Worm (Caenorhabditis elegans) whole organism, L4 larva: ENCODE results near the gene chil-23.
"Not testable (repeated sequence)": the region's sequence is repeated elsewhere in the genome, so short reads cannot be mapped to it uniquely, and the experiment has no call there.

Experiments used
- F44E2.7 ChIP-seq: fragments of 200-800 bp; sonication (Bioruptor generic); IDR thresholded peaks from 2 replicates; pipeline ENCODE4 v2.1.2; 2022; ENCODE audit warnings: missing genetic modification characterization, missing compliant biosample characterization
- F49E8.2 ChIP-seq: sonication (generic microtip); optimal IDR thresholded peaks from 2 replicates; lab custom pipeline; 2016; ENCODE audit warnings: missing compliant biosample characterization, mild to moderate bottlenecking, missing genetic modification characterization, borderline replicate concordance
- T20F7.1 ChIP-seq: fragments of 200-800 bp; sonication (Bioruptor generic); optimal IDR thresholded peaks from 2 replicates; lab custom pipeline; 2018; ENCODE audit warnings: mild to moderate bottlenecking, missing genetic modification characterization, missing compliant biosample characterization
- T26A8.4 ChIP-seq: fragments of 200-800 bp; sonication (Bioruptor generic); IDR thresholded peaks from 2 replicates; pipeline ENCODE4 v1.3.6; 2022; ENCODE audit warnings: missing genetic modification characterization, missing compliant biosample characterization
- ZK337.2 ChIP-seq: fragments of 200-800 bp; sonication (Bioruptor generic); IDR thresholded peaks from 2 replicates; pipeline ENCODE4 v1.3.6; 2022; ENCODE audit warnings: missing genetic modification reagents, missing genetic modification characterization, missing compliant biosample characterization
- aha-1 ChIP-seq: fragments of 150-350 bp; peaks from one replicate; lab custom pipeline; 2014; ENCODE audit warnings: missing biosample characterization, missing genetic modification characterization
- arid-1 ChIP-seq: fragments of 200-800 bp; sonication (Bioruptor generic); conservative IDR thresholded peaks from 2 replicates; pipeline ENCODE4 v1.3.6; 2022; ENCODE audit warnings: missing genetic modification reagents, missing genetic modification characterization, missing compliant biosample characterization
- ceh-44 ChIP-seq: fragments of 200-800 bp; sonication (Bioruptor generic); IDR thresholded peaks from 2 replicates; pipeline ENCODE4 v1.3.6; 2022; ENCODE audit warnings: missing genetic modification reagents, missing genetic modification characterization, missing compliant biosample characterization
- ceh-82 ChIP-seq: sonication (generic microtip); optimal IDR thresholded peaks from 2 replicates; lab custom pipeline; 2017; ENCODE audit warnings: missing biosample characterization, missing genetic modification characterization
- ces-1 ChIP-seq: fragments of 150-350 bp; sonication (generic microtip); optimal IDR thresholded peaks from 4 replicates; lab custom pipeline; 2014; ENCODE audit warnings: missing biosample characterization, missing genetic modification reagents, missing genetic modification characterization
- dmd-6 ChIP-seq: fragments of 200-800 bp; sonication (Bioruptor generic); IDR thresholded peaks from 2 replicates; pipeline ENCODE4 v1.3.6; 2022; ENCODE audit warnings: missing genetic modification reagents, missing genetic modification characterization, missing compliant biosample characterization
- duxl-1 ChIP-seq: sonication (generic microtip); optimal IDR thresholded peaks from 2 replicates; lab custom pipeline; 2016; ENCODE audit warnings: mild to moderate bottlenecking, missing genetic modification characterization, moderate library complexity, missing compliant biosample characterization; ENCODE audit not compliant: poor library complexity
- hif-1 ChIP-seq, 2 experiments: sonication (generic microtip); optimal IDR thresholded peaks; 2 replicates each; lab custom pipeline; 2016 to 2017; ENCODE audit warnings: missing compliant biosample characterization in 2 of 2, missing genetic modification characterization in 2 of 2, missing genetic modification reagents in 2 of 2, missing genotype in 2 of 2, mild to moderate bottlenecking in 1 of 2
- jun-1 ChIP-seq: fragments of 150-350 bp; optimal IDR thresholded peaks from 2 replicates; lab custom pipeline; 2014; ENCODE audit warnings: missing biosample characterization, missing genetic modification reagents, missing genetic modification characterization
- lir-3 ChIP-seq: sonication (generic microtip); optimal IDR thresholded peaks from 2 replicates; lab custom pipeline; 2016; ENCODE audit warnings: mild to moderate bottlenecking, missing genetic modification characterization, missing compliant biosample characterization
- madf-5 ChIP-seq, 2 experiments: fragments of 200-800 bp; sonication (Bioruptor generic); IDR thresholded peaks; 2 replicates each; pipeline ENCODE4 v1.3.6; 2022; ENCODE audit warnings: missing compliant biosample characterization in 2 of 2, missing genetic modification characterization in 2 of 2
- madf-9 ChIP-seq: fragments of 200-800 bp; sonication (Bioruptor generic); conservative IDR thresholded peaks from 2 replicates; pipeline ENCODE4 v1.3.6; 2022; ENCODE audit warnings: missing genetic modification reagents, missing genetic modification characterization, missing compliant biosample characterization
- mep-1 ChIP-seq: fragments of 150-350 bp; sonication (generic microtip); optimal IDR thresholded peaks from 3 replicates; lab custom pipeline; 2014; ENCODE audit warnings: missing biosample characterization, missing genetic modification characterization
- mxl-3 ChIP-seq: fragments of 200-800 bp; sonication (Bioruptor generic); optimal IDR thresholded peaks from 2 replicates; lab custom pipeline; 2018; ENCODE audit warnings: mild to moderate bottlenecking, missing genetic modification characterization, missing compliant biosample characterization
- nhr-10 ChIP-seq: fragments of 150-350 bp; optimal IDR thresholded peaks from 2 replicates; lab custom pipeline; 2014; ENCODE audit warnings: missing biosample characterization, missing genetic modification characterization
- nhr-11 ChIP-seq: fragments of 150-350 bp; optimal IDR thresholded peaks from 2 replicates; lab custom pipeline; 2014; ENCODE audit warnings: missing biosample characterization, missing genetic modification characterization
- nhr-25 ChIP-seq: sonication (generic microtip); optimal IDR thresholded peaks from 2 replicates; lab custom pipeline; 2017; ENCODE audit warnings: missing genetic modification characterization, mild to moderate bottlenecking, missing compliant biosample characterization, antibody characterized with exemption, moderate library complexity, borderline replicate concordance; ENCODE audit not compliant: insufficient read depth
- nhr-42 ChIP-seq: fragments of 200-800 bp; sonication (Bioruptor generic); IDR thresholded peaks from 2 replicates; pipeline ENCODE4 v1.3.6; 2022; ENCODE audit warnings: missing genetic modification characterization, missing compliant biosample characterization
- nhr-77 ChIP-seq: fragments of 150-350 bp; optimal IDR thresholded peaks from 2 replicates; lab custom pipeline; 2014; ENCODE audit warnings: missing biosample characterization, missing genetic modification characterization
- sdz-12 ChIP-seq: fragments of 200-800 bp; sonication (Bioruptor generic); optimal IDR thresholded peaks from 2 replicates; lab custom pipeline; 2018; ENCODE audit warnings: mild to moderate bottlenecking, missing genetic modification characterization, missing compliant biosample characterization
- set-16 ChIP-seq: fragments of 200-800 bp; sonication (Bioruptor generic); IDR thresholded peaks from 2 replicates; pipeline ENCODE4 v1.3.6; 2022; ENCODE audit warnings: missing genetic modification reagents, missing genetic modification characterization, missing compliant biosample characterization
- unc-62 ChIP-seq, 3 experiments: fragments of 150-350 bp in 1 of 3; sonication (generic microtip); optimal IDR thresholded peaks in 2 of 3; peaks in 1 of 3; 1 replicate in 1 of 3; 2 replicates in 2 of 3; lab custom pipeline; 2014 to 2017; ENCODE audit warnings: missing biosample characterization in 3 of 3, missing genetic modification characterization in 3 of 3, missing genetic modification reagents in 3 of 3, missing genotype in 1 of 3
- zfp-2 ChIP-seq: sonication (generic microtip); optimal IDR thresholded peaks from 2 replicates; lab custom pipeline; 2016; ENCODE audit warnings: mild to moderate bottlenecking, missing genetic modification characterization, missing compliant biosample characterization
- zip-11 ChIP-seq: fragments of 200-800 bp; sonication (Bioruptor generic); IDR thresholded peaks from 2 replicates; pipeline ENCODE4 v1.3.6; 2022; ENCODE audit warnings: missing genetic modification characterization, missing compliant biosample characterization
- ztf-11 ChIP-seq: fragments of 150-350 bp; optimal IDR thresholded peaks from 2 replicates; lab custom pipeline; 2014; ENCODE audit warnings: missing biosample characterization, missing genetic modification characterization
- ztf-7 ChIP-seq: fragments of 150-350 bp; optimal IDR thresholded peaks from 2 replicates; lab custom pipeline; 2014; ENCODE audit warnings: missing biosample characterization, missing genetic modification characterization

chil-23 gene

ce11 chrII:9461881-9462280 is 6.5 kb downstream of the chil-23 start, which contains the start of gene chil-21:
Gene chil-21 (minus strand): TSS chrII:9461981.
- not testable (repeated sequence) for TF ChIP-seq ceh-44 (GFP tag; lab: Robert Waterston, UW); aha-1 (tag; lab: Kevin White, UChicago); T26A8.4 (GFP tag; lab: Robert Waterston, UW)
- TF ChIP-seq, all 104 proteins: peak for 0; not testable (repeated sequence) for 104

ce11 chrII:9459462-9459861 is 8.9 kb downstream of the chil-23 start, which contains the start of gene R09D1.14:
Gene R09D1.14 (minus strand): TSS chrII:9459562.
- TF ChIP-seq nhr-10 (tag; lab: Kevin White, UChicago); arid-1 (GFP tag; lab: Robert Waterston, UW); duxl-1 (tag; lab: Kevin White, UChicago): not testable (repeated sequence)
- TF ChIP-seq, all 104 proteins: peak for 0; not testable (repeated sequence) for 104

ce11 chrII:9454304-9454703 is 14.1 kb downstream of the chil-23 start, which contains the start of gene chil-19:
Gene chil-19 (minus strand): TSS chrII:9454404.
- TF ChIP-seq jun-1 (tag; lab: Kevin White, UChicago) (no peak), dmd-6 (GFP tag; lab: Robert Waterston, UW) (no peak; the same call in 1 of the 2 replicates), madf-9 (GFP tag; lab: Robert Waterston, UW) (no peak), ztf-11 (tag; lab: Kevin White, UChicago) (no peak), nhr-25 (tag; lab: Kevin White, UChicago) (no peak)

- not testable (repeated sequence) for TF ChIP-seq ces-1; hif-1 (tag; optimal IDR thresholded peaks at IDR 0.05; lab: Kevin White, UChicago); nhr-77 (tag; lab: Kevin White, UChicago)
- TF ChIP-seq, all 104 proteins: peak for 0; not testable (repeated sequence) for 104
These were observed 16.2 kb downstream of the chil-23 start, which contains the start of gene R09D1.12 for ce11 chrII:9452172-9452571. Gene R09D1.12 (minus strand): TSS chrII:9452272.

- TF ChIP-seq T26A8.4 (GFP tag; lab: Robert Waterston, UW) (no peak), mxl-3 (GFP tag; lab: Kevin White, UChicago) (no peak), nhr-42 (GFP tag; lab: Robert Waterston, UW) (no peak), T20F7.1 (GFP tag; lab: Kevin White, UChicago) (no peak), ceh-82 (no peak), ZK337.2 (GFP tag; lab: Robert Waterston, UW) (no peak), F49E8.2 (tag; lab: Kevin White, UChicago) (no peak), unc-62 (GFP tag; optimal IDR thresholded peaks at IDR 0.05 in 1 of 2; lab: Kevin White, UChicago) (no peak), unc-62 (tag; optimal IDR thresholded peaks at IDR 0.05; lab: Kevin White, UChicago) (no peak), zfp-2 (tag; lab: Kevin White, UChicago) (no peak), madf-5 (GFP tag; IDR thresholded peaks at IDR 0.05; lab: Robert Waterston, UW) (no peak), set-16 (no peak), mep-1 (tag; lab: Kevin White, UChicago) (no peak), F44E2.7 (GFP tag; lab: Robert Waterston, UW) (no peak), zip-11 (no peak), lir-3 (tag; lab: Kevin White, UChicago) (no peak), sdz-12 (no peak), nhr-11 (no peak), ztf-7 (tag; lab: Kevin White, UChicago) (no peak), nhr-77 (tag; lab: Kevin White, UChicago) (no peak)
These were observed 20.4 kb downstream of the chil-23 start, which contains the start of gene chil-18 for ce11 chrII:9447965-9448364. Gene chil-18 (plus strand): TSS chrII:9448265.
